Fruit fly (Drosophila melanogaster): ENCODE results near the gene CG15531.

CG15531 gene

DNA sequence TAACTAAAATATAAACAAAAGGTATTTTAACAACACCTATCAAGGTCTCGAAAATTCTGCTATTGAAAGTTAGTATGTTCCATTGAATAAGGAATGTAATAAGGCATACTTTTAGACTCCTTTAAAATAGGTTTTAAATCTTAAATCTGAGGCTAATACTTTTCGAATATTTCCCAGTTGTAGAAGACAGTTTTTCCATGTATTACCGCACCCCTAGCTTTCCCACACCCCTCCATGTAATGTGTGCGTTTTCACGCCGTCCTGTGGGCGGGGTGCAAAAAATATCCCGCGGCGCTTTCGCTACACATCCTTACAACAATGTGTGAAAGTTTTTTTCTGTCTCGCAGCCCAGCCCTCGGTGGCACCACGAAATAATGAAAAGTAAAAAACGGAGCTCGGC, 28.5 kb upstream of the CG15531 start (continued):
- TF ChIP-seq D (optimal IDR thresholded peaks at IDR 0.05): no peak
- peak; percentile 12 for TF ChIP-seq D (GFP tag; optimal IDR thresholded peaks at IDR 0.05)
- TF ChIP-seq Sox102F (GFP tag; optimal IDR thresholded peaks at IDR 0.05): peak; percentile 12
- TF ChIP-seq CG7786 (GFP tag; optimal IDR thresholded peaks at IDR 0.05): no peak
- peak; percentile 11 for TF ChIP-seq grau (tag; optimal IDR thresholded peaks at IDR 0.05)
- TF ChIP-seq Dbx (GFP tag; IDR thresholded peaks at IDR 0.05): no peak
- no peak for TF ChIP-seq NC2α (GFP tag; optimal IDR thresholded peaks at IDR 0.05)
- peak; percentile 5 for TF ChIP-seq CG13424 (tag; optimal IDR thresholded peaks at IDR 0.05)
- no peak for TF ChIP-seq Nf-YC (tag; optimal IDR thresholded peaks at IDR 0.05)
- 0 out of 2 replicates have a peak, but pooled peaks have one; percentile 24 for TF ChIP-seq seq (GFP tag; IDR thresholded peaks at IDR 0.05)
- no peak for TF ChIP-seq bigmax (GFP tag; optimal IDR thresholded peaks at IDR 0.05)
- TF ChIP-seq CG7839 (tag; optimal IDR thresholded peaks at IDR 0.05): peak; percentile 10
- TF ChIP-seq Fer1 (GFP tag; optimal IDR thresholded peaks at IDR 0.05): peak; percentile 8
- TF ChIP-seq Atf3 (GFP tag; optimal IDR thresholded peaks at IDR 0.05): no peak
- TF ChIP-seq CG1603 (tag; optimal IDR thresholded peaks at IDR 0.05): no peak
- TF ChIP-seq toy (GFP tag; IDR thresholded peaks at IDR 0.05): no peak
- TF ChIP-seq CG18599 (GFP tag; optimal IDR thresholded peaks at IDR 0.05): peak; percentile 44
- no peak for TF ChIP-seq H15 (GFP tag; IDR thresholded peaks at IDR 0.05)
- no peak for TF ChIP-seq CG6272 (GFP tag; IDR thresholded peaks at IDR 0.05)
- no peak for TF ChIP-seq mirr (GFP tag; optimal IDR thresholded peaks at IDR 0.05)
- peak; percentile 39 for TF ChIP-seq CG2678 (tag; optimal IDR thresholded peaks at IDR 0.05)
- TF ChIP-seq Fer2 (tag; optimal IDR thresholded peaks at IDR 0.05): no peak
- peak; percentile 28 for TF ChIP-seq gem (tag; optimal IDR thresholded peaks at IDR 0.05)
- TF ChIP-seq CG12744 (GFP tag; optimal IDR thresholded peaks at IDR 0.05): no peak
- no peak for TF ChIP-seq ftz-f1 (GFP tag; optimal IDR thresholded peaks at IDR 0.05)
- no peak for TF ChIP-seq chn (GFP tag; optimal IDR thresholded peaks at IDR 0.05)
- no peak for TF ChIP-seq ERR (GFP tag; optimal IDR thresholded peaks at IDR 0.05)

- TF ChIP-seq gcm (GFP tag; optimal IDR thresholded peaks at IDR 0.05) (no peak), CG10267 (tag; optimal IDR thresholded peaks at IDR 0.05) (peak; percentile 9), gem (tag; optimal IDR thresholded peaks at IDR 0.05) (peak; percentile 56), dmrt99B (tag; optimal IDR thresholded peaks at IDR 0.05) (peak; percentile 13), gt (GFP tag; IDR thresholded peaks at IDR 0.05) (no peak), Hr51 (GFP tag; optimal IDR thresholded peaks at IDR 0.05) (peak in 1 of 2 experiments; percentile 19), slp2 (GFP tag; optimal IDR thresholded peaks at IDR 0.05) (no peak), ssp (GFP tag; IDR thresholded peaks at IDR 0.05) (no peak), eyg (GFP tag; optimal IDR thresholded peaks at IDR 0.05) (no peak), CG17361 (GFP tag; IDR thresholded peaks at IDR 0.05) (0 out of 3 replicates have a peak, but pooled peaks have one; percentile 20), sima (GFP tag; optimal IDR thresholded peaks at IDR 0.05) (no peak), MTF-1 (GFP tag; optimal IDR thresholded peaks at IDR 0.05; ENCODE audit: borderline replicate concordance) (no peak), Fer3 (tag; optimal IDR thresholded peaks at IDR 0.05) (no peak), CG17802 (tag; optimal IDR thresholded peaks at IDR 0.05) (no peak), CG14441 (GFP tag; IDR thresholded peaks at IDR 0.05) (no peak), fd96Cb (tag; optimal IDR thresholded peaks at IDR 0.05) (no peak), CG17359 (tag; optimal IDR thresholded peaks at IDR 0.05) (no peak), Adf1 (GFP tag; IDR thresholded peaks at IDR 0.05) (no peak), inv (GFP tag; IDR thresholded peaks at IDR 0.05; ENCODE audit: partially characterized antibody) (no peak), fu2 (GFP tag; optimal IDR thresholded peaks at IDR 0.05) (no peak), CG4730 (GFP tag; IDR thresholded peaks at IDR 0.05) (no peak), CG8924 (tag; optimal IDR thresholded peaks at IDR 0.05) (no peak), exex (tag; optimal IDR thresholded peaks at IDR 0.05) (no peak), nau (GFP tag; optimal IDR thresholded peaks at IDR 0.05) (no peak), ems (GFP tag; optimal IDR thresholded peaks at IDR 0.05) (no peak), ase (GFP tag; IDR thresholded peaks at IDR 0.05) (no peak)
Measured at dm6 chr3R:30222236-30222635, 26.2 kb upstream of the CG15531 start.

Measured in whole organism, embryonic.